Fruit fly (Drosophila melanogaster) whole organism, embryonic: Measurements from ENCODE around the gene ph-p.

Experiments
- Ada2b ChIP-seq: fragments of 200-800 bp; sonication (Bioruptor generic); IDR thresholded peaks from 2 replicates; pipeline ENCODE4 v1.3.6; 2022; ENCODE audit warnings: missing biosample characterization, missing genetic modification characterization
- B-H2 ChIP-seq: fragments of 200-800 bp; sonication (Bioruptor generic); optimal IDR thresholded peaks from 2 replicates; lab custom pipeline; 2018; ENCODE audit warnings: missing biosample characterization, mild to moderate bottlenecking, missing genetic modification characterization
- CG10366 ChIP-seq: fragments of 200-800 bp; sonication (Bioruptor generic); IDR thresholded peaks from 2 replicates; pipeline ENCODE4 v1.3.6; 2022; ENCODE audit warnings: missing biosample characterization, missing genetic modification characterization
- CG10565 ChIP-seq: fragments of 200-800 bp; sonication (Bioruptor generic); optimal IDR thresholded peaks from 3 replicates; lab custom pipeline; 2016; ENCODE audit warnings: missing biosample characterization, mild to moderate bottlenecking, missing genetic modification characterization
- CG1233 ChIP-seq: fragments of 200-800 bp; sonication (Bioruptor generic); optimal IDR thresholded peaks from 4 replicates; lab custom pipeline; 2018; ENCODE audit warnings: missing biosample characterization, mild to moderate bottlenecking, missing genetic modification characterization
- CG15479 ChIP-seq: fragments of 200-800 bp; sonication (Bioruptor generic); optimal IDR thresholded peaks from 3 replicates; lab custom pipeline; 2019; ENCODE audit warnings: missing biosample characterization, mild to moderate bottlenecking, missing genetic modification characterization, moderate library complexity
- CG17359 ChIP-seq: fragments of 200-800 bp; sonication (Bioruptor generic); optimal IDR thresholded peaks from 3 replicates; lab custom pipeline; 2018; ENCODE audit warnings: missing biosample characterization, mild to moderate bottlenecking, missing genetic modification characterization, moderate library complexity
- CG17361 ChIP-seq: fragments of 200-800 bp; sonication (Bioruptor generic); IDR thresholded peaks from 3 replicates; pipeline ENCODE4 v1.3.6; 2022; ENCODE audit warnings: missing biosample characterization, missing genetic modification characterization
- CG17829 ChIP-seq: fragments of 200-800 bp; optimal IDR thresholded peaks from 2 replicates; lab custom pipeline; 2019; ENCODE audit warnings: missing biosample characterization, mild to moderate bottlenecking, missing genetic modification characterization, moderate library complexity
- CG31441 ChIP-seq: fragments of 200-800 bp; sonication (Bioruptor generic); IDR thresholded peaks from 2 replicates; pipeline ENCODE4 v1.3.6; 2022; ENCODE audit warnings: missing biosample characterization, missing genetic modification characterization
- CG4404 ChIP-seq: fragments of 200-800 bp; sonication (Bioruptor generic); IDR thresholded peaks from 2 replicates; pipeline ENCODE4 v1.3.6; 2022; ENCODE audit warnings: missing biosample characterization, missing genetic modification characterization
- CG6254 ChIP-seq: fragments of 200-800 bp; sonication (Bioruptor generic); optimal IDR thresholded peaks from 3 replicates; lab custom pipeline; 2017; ENCODE audit warnings: mild to moderate bottlenecking, missing biosample characterization, missing genetic modification reagents, missing genetic modification characterization
- CG6813 ChIP-seq: fragments of 200-800 bp; sonication (Bioruptor generic); optimal IDR thresholded peaks from 2 replicates; lab custom pipeline; 2017; ENCODE audit warnings: missing biosample characterization, missing genetic modification characterization, mild to moderate bottlenecking, moderate library complexity, missing genetic modification reagents
- CG8359 ChIP-seq: fragments of 200-800 bp; sonication (Bioruptor generic); optimal IDR thresholded peaks from 2 replicates; lab custom pipeline; 2017; ENCODE audit warnings: missing biosample characterization, mild to moderate bottlenecking, missing genetic modification characterization, borderline replicate concordance
- CTCF ChIP-seq: fragments of 200-800 bp; sonication (Bioruptor generic); optimal IDR thresholded peaks from 2 replicates; lab custom pipeline; 2017; ENCODE audit warnings: missing biosample characterization, mild to moderate bottlenecking, missing genetic modification characterization, moderate library complexity
- CrebB ChIP-seq: fragments of 200-800 bp; sonication (Bioruptor generic); optimal IDR thresholded peaks from 3 replicates; lab custom pipeline; 2018; ENCODE audit warnings: missing biosample characterization, mild to moderate bottlenecking, missing genetic modification characterization
- Dfd ChIP-seq, 2 experiments: fragments of >200 bp; optimal IDR thresholded peaks; 2 replicates each; lab custom pipeline; 2017; ENCODE audit warnings: missing biosample characterization in 2 of 2, missing genetic modification characterization in 2 of 2
- Dref ChIP-seq: fragments of 200-800 bp; sonication (Bioruptor generic); IDR thresholded peaks from 2 replicates; pipeline ENCODE4 v1.3.6; 2022; ENCODE audit warnings: missing biosample characterization, missing genetic modification characterization
- E2f2 ChIP-seq: fragments of 200-800 bp; sonication (Bioruptor generic); IDR thresholded peaks from 2 replicates; pipeline ENCODE4 v1.3.6; 2022; ENCODE audit warnings: missing biosample characterization, missing genetic modification characterization
- Elba2 ChIP-seq: fragments of 200-800 bp; sonication (Bioruptor generic); optimal IDR thresholded peaks from 3 replicates; lab custom pipeline; 2016; ENCODE audit warnings: missing biosample characterization, missing genetic modification characterization
- H15 ChIP-seq: fragments of 200-800 bp; sonication (Bioruptor generic); IDR thresholded peaks from 3 replicates; pipeline ENCODE4 v1.3.6; 2022; ENCODE audit warnings: missing biosample characterization, missing genetic modification characterization
- Jarid2 ChIP-seq: fragments of 200-800 bp; sonication (Bioruptor generic); optimal IDR thresholded peaks from 3 replicates; lab custom pipeline; 2017; ENCODE audit warnings: mild to moderate bottlenecking, missing biosample characterization, missing genetic modification reagents, missing genetic modification characterization
- MTF-1 ChIP-seq: fragments of 200-800 bp; sonication (Bioruptor generic); optimal IDR thresholded peaks from 2 replicates; lab custom pipeline; 2018; ENCODE audit warnings: missing biosample characterization, mild to moderate bottlenecking, missing genetic modification characterization, borderline replicate concordance
- Myb ChIP-seq: fragments of 200-800 bp; sonication (Bioruptor generic); optimal IDR thresholded peaks from 2 replicates; lab custom pipeline; 2016; ENCODE audit warnings: missing biosample characterization, missing genetic modification characterization
- Opbp ChIP-seq: fragments of 200-800 bp; sonication (Bioruptor generic); IDR thresholded peaks from 3 replicates; pipeline ENCODE4 v1.3.6; 2022; ENCODE audit warnings: missing biosample characterization, missing genetic modification characterization; ENCODE audit not compliant: partially characterized antibody
- Sox100B ChIP-seq: fragments of 200-800 bp; sonication (Bioruptor generic); optimal IDR thresholded peaks from 3 replicates; lab custom pipeline; 2018; ENCODE audit warnings: missing biosample characterization, mild to moderate bottlenecking, missing genetic modification characterization
- Trl ChIP-seq, 3 experiments: fragments of >200 bp in 2 of 3; fragments of 200-800 bp in 1 of 3; sonication (Bioruptor generic) in 1 of 3; optimal IDR thresholded peaks; 2 replicates in 1 of 3; 3 replicates in 2 of 3; lab custom pipeline; 2016 to 2017; ENCODE audit warnings: missing biosample characterization in 1 of 3, missing genetic modification characterization in 1 of 3
- ap ChIP-seq: fragments of 200-800 bp; sonication (Bioruptor generic); IDR thresholded peaks from 2 replicates; pipeline ENCODE4 v1.3.6; 2022; ENCODE audit warnings: missing biosample characterization, missing genetic modification characterization
- bsh ChIP-seq, 2 experiments: fragments of 200-800 bp; sonication (Bioruptor generic); optimal IDR thresholded peaks; 2 replicates each; lab custom pipeline; 2017 to 2018; ENCODE audit warnings: mild to moderate bottlenecking in 2 of 2, missing biosample characterization in 2 of 2, missing genetic modification characterization in 2 of 2, moderate library complexity in 1 of 2
- cato ChIP-seq: fragments of 200-800 bp; sonication (Bioruptor generic); optimal IDR thresholded peaks from 2 replicates; lab custom pipeline; 2016; ENCODE audit warnings: missing biosample characterization, missing genetic modification characterization, borderline replicate concordance
- chif ChIP-seq, 2 experiments: fragments of 200-800 bp; sonication (Bioruptor generic); optimal IDR thresholded peaks; 3 replicates each; lab custom pipeline; 2016; ENCODE audit warnings: missing biosample characterization in 2 of 2, missing genetic modification characterization in 2 of 2
- dimm ChIP-seq: fragments of 200-800 bp; sonication (Bioruptor generic); IDR thresholded peaks from 2 replicates; pipeline ENCODE4 v1.3.6; 2022; ENCODE audit warnings: missing biosample characterization, missing genetic modification characterization
- dmrt99B ChIP-seq: fragments of 200-800 bp; sonication (Bioruptor generic); optimal IDR thresholded peaks from 2 replicates; lab custom pipeline; 2018; ENCODE audit warnings: missing biosample characterization, mild to moderate bottlenecking, missing genetic modification characterization, moderate library complexity
- eve ChIP-seq, 2 experiments: fragments of >200 bp; optimal IDR thresholded peaks; 2 replicates each; lab custom pipeline; 2017; ENCODE audit warnings: missing biosample characterization in 2 of 2, missing genetic modification characterization in 2 of 2
- her ChIP-seq: fragments of 200-800 bp; sonication (Bioruptor generic); optimal IDR thresholded peaks from 2 replicates; lab custom pipeline; 2016; ENCODE audit warnings: missing biosample characterization, missing genetic modification characterization
- jigr1 ChIP-seq: fragments of 200-800 bp; sonication (Bioruptor generic); IDR thresholded peaks from 3 replicates; pipeline ENCODE4 v1.3.6; 2022; ENCODE audit warnings: missing biosample characterization, missing genetic modification characterization
- lilli ChIP-seq: fragments of 200-800 bp; sonication (Bioruptor generic); optimal IDR thresholded peaks from 3 replicates; lab custom pipeline; 2016; ENCODE audit warnings: missing biosample characterization, missing genetic modification characterization
- lmd ChIP-seq: fragments of 200-800 bp; sonication (Bioruptor generic); IDR thresholded peaks from 2 replicates; pipeline ENCODE4 v1.3.6; 2022; ENCODE audit warnings: missing biosample characterization, missing genetic modification characterization
- maf-S ChIP-seq: fragments of 200-800 bp; sonication (Bioruptor generic); optimal IDR thresholded peaks from 2 replicates; lab custom pipeline; 2016; ENCODE audit warnings: missing biosample characterization, missing genetic modification characterization
- mirr ChIP-seq: fragments of 200-800 bp; sonication (Bioruptor generic); optimal IDR thresholded peaks from 3 replicates; lab custom pipeline; 2018; ENCODE audit warnings: missing biosample characterization, mild to moderate bottlenecking, missing genetic modification characterization
- org-1 ChIP-seq: fragments of 200-800 bp; sonication (Bioruptor generic); optimal IDR thresholded peaks from 2 replicates; lab custom pipeline; 2017; ENCODE audit warnings: missing biosample characterization, missing genetic modification characterization
- pnt ChIP-seq: fragments of 200-800 bp; sonication (Bioruptor generic); optimal IDR thresholded peaks from 3 replicates; lab custom pipeline; 2016; ENCODE audit warnings: missing biosample characterization, missing genetic modification characterization
- pum ChIP-seq: fragments of 200-800 bp; sonication (Bioruptor generic); optimal IDR thresholded peaks from 2 replicates; lab custom pipeline; 2016; ENCODE audit warnings: missing biosample characterization, missing genetic modification characterization
- run ChIP-seq: fragments of 200-800 bp; sonication (Bioruptor generic); optimal IDR thresholded peaks from 3 replicates; lab custom pipeline; 2018; ENCODE audit warnings: missing biosample characterization, mild to moderate bottlenecking, missing genetic modification characterization
- sens ChIP-seq: fragments of 200-800 bp; sonication (Bioruptor generic); peaks from one replicate; lab custom pipeline; 2016; ENCODE audit warnings: missing biosample characterization, missing genetic modification characterization
- tap ChIP-seq: fragments of 200-800 bp; optimal IDR thresholded peaks from 3 replicates; lab custom pipeline; 2019; ENCODE audit warnings: missing biosample characterization, mild to moderate bottlenecking, missing genetic modification characterization, moderate library complexity
- tup ChIP-seq: fragments of 200-800 bp; sonication (Bioruptor generic); optimal IDR thresholded peaks from 2 replicates; lab custom pipeline; 2016; ENCODE audit warnings: missing biosample characterization, mild to moderate bottlenecking, missing genetic modification characterization, moderate library complexity
- vvl ChIP-seq: fragments of 200-800 bp; sonication (Bioruptor generic); IDR thresholded peaks from 2 replicates; pipeline ENCODE4 v1.3.6; 2022; ENCODE audit warnings: missing biosample characterization, missing genetic modification characterization
- zfh2 ChIP-seq: fragments of 200-800 bp; sonication (Bioruptor generic); optimal IDR thresholded peaks from 2 replicates; lab custom pipeline; 2016; ENCODE audit warnings: missing biosample characterization, missing genetic modification characterization

ph-p gene

DNA sequence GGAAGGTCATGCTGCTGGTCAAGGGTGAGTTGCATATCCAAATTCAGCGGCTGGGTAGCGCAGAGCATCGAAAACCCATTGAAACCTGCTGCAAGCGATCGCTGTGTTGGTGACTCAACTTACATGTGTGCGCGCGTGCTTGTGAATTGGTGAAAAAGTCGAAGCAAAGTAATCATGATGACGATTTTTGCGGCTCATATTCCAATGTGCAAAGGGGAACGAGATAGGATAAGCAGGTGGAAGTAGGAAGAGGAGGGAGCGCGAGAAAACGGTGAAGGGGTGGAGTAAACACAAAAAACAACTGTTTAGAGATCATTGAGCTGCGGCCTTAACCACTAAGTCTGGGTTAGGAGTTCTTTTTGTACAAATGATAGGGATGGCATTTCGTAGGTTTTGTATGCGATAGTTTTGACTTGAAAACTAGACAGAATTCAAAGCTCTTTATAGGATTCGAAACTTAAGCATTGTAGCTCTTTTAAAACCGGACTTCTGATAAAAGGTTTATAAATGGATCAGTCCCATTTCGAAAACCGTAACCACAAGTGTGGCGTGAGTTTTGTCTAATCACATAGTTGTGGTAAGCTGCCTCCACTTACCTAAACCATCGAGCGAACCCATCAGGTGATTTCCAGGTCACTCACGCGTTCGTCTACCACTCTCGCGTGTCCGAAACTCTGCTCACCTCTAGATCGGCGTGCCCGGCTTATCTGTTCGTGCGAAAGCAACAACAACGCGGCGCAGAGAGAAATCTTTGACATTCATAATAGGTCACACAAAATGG is 7.7 kb upstream of the ph-p start (continued):
- TF ChIP-seq Sox100B (GFP tag; lab: Kevin White, UChicago) (no peak), CG17829 (tag; lab: Kevin White, UChicago) (no peak), lmd (peak; percentile 35; the same call in 1 of the 2 replicates), pum (peak; percentile 23), ap (GFP tag; lab: Robert Waterston, UW) (no peak), MTF-1 (GFP tag; lab: Kevin White, UChicago) (no peak), run (tag; lab: Kevin White, UChicago) (no peak), CG8359 (GFP tag; lab: Kevin White, UChicago) (no peak), CG31441 (GFP tag; lab: Robert Waterston, UW) (peak; percentile 36; the same call in 1 of the 2 replicates), CG10366 (no peak), Jarid2 (no peak), B-H2 (GFP tag; lab: Kevin White, UChicago) (peak; percentile 47), CG4404 (peak; percentile 37; the same call in 1 of the 2 replicates), lilli (GFP tag; lab: Kevin White, UChicago) (peak; percentile 37), org-1 (GFP tag; lab: Kevin White, UChicago) (no peak), chif (GFP tag; optimal IDR thresholded peaks at IDR 0.05; lab: Kevin White, UChicago) (peak in 1 of 2 experiments; percentile 19), CrebB (tag; lab: Kevin White, UChicago) (peak; percentile 32), cato (GFP tag; lab: Kevin White, UChicago) (no peak), bsh (GFP tag; optimal IDR thresholded peaks at IDR 0.05; lab: Kevin White, UChicago) (no peak), jigr1 (GFP tag; lab: Robert Waterston, UW) (no peak), tap (tag; lab: Kevin White, UChicago) (no peak), her (peak; percentile 0), sens (GFP tag; lab: Kevin White, UChicago) (peak; percentile 81), CG17359 (peak; percentile 8), CG1233 (GFP tag; lab: Kevin White, UChicago) (peak; percentile 17), mirr (GFP tag; lab: Kevin White, UChicago) (peak; percentile 23), CG6254 (GFP tag; lab: Kevin White, UChicago) (no peak), vvl (GFP tag; lab: Robert Waterston, UW) (no peak; the same call in 1 of the 2 replicates), CG15479 (GFP tag; lab: Kevin White, UChicago) (peak; percentile 27), Elba2 (GFP tag; lab: Kevin White, UChicago) (no peak), dimm (GFP tag; lab: Robert Waterston, UW) (0 out of 2 replicates have a peak, but pooled peaks have one; percentile 20), eve (GFP tag; optimal IDR thresholded peaks at IDR 0.05; lab: Kevin White, UChicago) (no peak), Dref (GFP tag; lab: Robert Waterston, UW) (no peak), H15 (GFP tag; lab: Robert Waterston, UW) (0 out of 3 replicates have a peak, but pooled peaks have one; percentile 12), Opbp (GFP tag; lab: Robert Waterston, UW) (0 out of 3 replicates have a peak, but pooled peaks have one; percentile 22), zfh2 (GFP tag; lab: Kevin White, UChicago) (peak; percentile 60), CG6813 (GFP tag; lab: Kevin White, UChicago) (no peak), maf-S (peak; percentile 21), Ada2b (GFP tag; lab: Robert Waterston, UW) (no peak), Myb (GFP tag; lab: Kevin White, UChicago) (no peak), E2f2 (peak; percentile 12; the same call in 1 of the 2 replicates), dmrt99B (tag; lab: Kevin White, UChicago) (peak; percentile 44), pnt (GFP tag; lab: Kevin White, UChicago) (peak; percentile 1), CTCF (GFP tag; lab: Kevin White, UChicago) (no peak), CG10565 (GFP tag; lab: Kevin White, UChicago) (no peak), Dfd (GFP tag; optimal IDR thresholded peaks at IDR 0.05; lab: Kevin White, UChicago) (no peak), CG17361 (peak; percentile 51; the same call in 1 of the 3 replicates), tup (GFP tag; lab: Kevin White, UChicago) (no peak), Trl (optimal IDR thresholded peaks at IDR 0.05; lab: Kevin White, UChicago) (no peak), Trl (GFP tag; optimal IDR thresholded peaks at IDR 0.05; lab: Kevin White, UChicago) (peak; percentile 60)
